Worm (Caenorhabditis elegans): ENCODE data around the gene srz-70.

srz-70 gene

ce11 chrIV:3504144-3504543 lies 25.3 kb upstream of the srz-70 start, which contains the start of gene srz-83:
TSS of gene srz-83 (plus strand) at chrIV:3504444.
- TF ChIP-seq ceh-13 (GFP tag; optimal IDR thresholded peaks at IDR 0.05) (no peak), tbx-37 (GFP tag; conservative IDR thresholded peaks at IDR 0.05) (no peak), B0310.2 (tag; optimal IDR thresholded peaks at IDR 0.05) (no peak), sea-1 (GFP tag; conservative IDR thresholded peaks at IDR 0.05) (no peak), scrt-1 (GFP tag; IDR thresholded peaks at IDR 0.05) (no peak), ets-7 (tag; optimal IDR thresholded peaks at IDR 0.05) (no peak)

ce11 chrIV:3501981-3502736 lies 23.3 kb upstream of the srz-70 start:
- TF ChIP-seq ama-1 (optimal IDR thresholded peaks at IDR 0.05) (no peak), F13C5.2 (tag; optimal IDR thresholded peaks at IDR 0.05) (no peak), flt-1 (GFP tag; IDR thresholded peaks at IDR 0.05) (no peak), ceh-13 (GFP tag; optimal IDR thresholded peaks at IDR 0.05) (no peak), tbx-37 (GFP tag; conservative IDR thresholded peaks at IDR 0.05) (no peak), pes-1 (GFP tag; IDR thresholded peaks at IDR 0.05) (no peak), sea-1 (GFP tag; conservative IDR thresholded peaks at IDR 0.05) (no peak), tra-4 (tag; optimal IDR thresholded peaks at IDR 0.05) (no peak), hmbx-1 (tag; optimal IDR thresholded peaks at IDR 0.05) (no peak), scrt-1 (GFP tag; IDR thresholded peaks at IDR 0.05) (no peak), ets-7 (tag; optimal IDR thresholded peaks at IDR 0.05) (no peak)

- TF ChIP-seq tra-4 (tag; optimal IDR thresholded peaks at IDR 0.05): no peak
- TF ChIP-seq F13C5.2 (tag; optimal IDR thresholded peaks at IDR 0.05): no peak
- TF ChIP-seq aly-1 (tag; optimal IDR thresholded peaks at IDR 0.05): no peak
- no peak for TF ChIP-seq tbx-11 (GFP tag; IDR thresholded peaks at IDR 0.05)
- no peak for TF ChIP-seq sea-1 (GFP tag; conservative IDR thresholded peaks at IDR 0.05)
- no peak for TF ChIP-seq pes-1 (GFP tag; IDR thresholded peaks at IDR 0.05)
- TF ChIP-seq hmg-4 (GFP tag; optimal IDR thresholded peaks at IDR 0.05): no peak
- no peak for TF ChIP-seq ceh-13 (GFP tag; optimal IDR thresholded peaks at IDR 0.05)
- TF ChIP-seq tbx-37 (GFP tag; conservative IDR thresholded peaks at IDR 0.05): no peak
- TF ChIP-seq ets-7 (tag; optimal IDR thresholded peaks at IDR 0.05): no peak
Measured at ce11 chrIV:3497909-3498308, 19.1 kb upstream of the srz-70 start, which contains the start of gene ceh-53. TSS of gene ceh-53 (plus strand) at chrIV:3498209.

- TF ChIP-seq tra-4 (tag; optimal IDR thresholded peaks at IDR 0.05) (no peak), tbx-11 (GFP tag; IDR thresholded peaks at IDR 0.05) (no peak), flt-1 (GFP tag; IDR thresholded peaks at IDR 0.05) (no peak), B0310.2 (tag; optimal IDR thresholded peaks at IDR 0.05) (no peak), tbx-37 (GFP tag; conservative IDR thresholded peaks at IDR 0.05) (no peak), aly-1 (tag; optimal IDR thresholded peaks at IDR 0.05) (no peak), hnd-1 (tag; optimal IDR thresholded peaks at IDR 0.05) (no peak), ama-1 (optimal IDR thresholded peaks at IDR 0.05) (no peak), pes-1 (GFP tag; IDR thresholded peaks at IDR 0.05) (no peak), F13C5.2 (tag; optimal IDR thresholded peaks at IDR 0.05) (no peak), ets-7 (tag; optimal IDR thresholded peaks at IDR 0.05) (no peak), scrt-1 (GFP tag; IDR thresholded peaks at IDR 0.05) (no peak), sea-1 (GFP tag; conservative IDR thresholded peaks at IDR 0.05) (no peak), hmbx-1 (tag; optimal IDR thresholded peaks at IDR 0.05) (no peak), hmg-4 (GFP tag; optimal IDR thresholded peaks at IDR 0.05) (no peak), ceh-13 (GFP tag; optimal IDR thresholded peaks at IDR 0.05) (no peak), ceh-36 (tag; optimal IDR thresholded peaks at IDR 0.05) (no peak)
Measured at ce11 chrIV:3496358-3496757, 17.5 kb upstream of the srz-70 start, which contains the start of gene C09G12.17. TSS of gene C09G12.17 (minus strand) at chrIV:3496458.

ce11 chrIV:3493310-3493709 lies 14.5 kb upstream of the srz-70 start, which contains the start of gene srz-79:
TSS of gene srz-79 (plus strand) at chrIV:3493610.
- no peak for TF ChIP-seq hmbx-1 (tag; optimal IDR thresholded peaks at IDR 0.05)
- no peak for TF ChIP-seq tra-4 (tag; optimal IDR thresholded peaks at IDR 0.05)
- TF ChIP-seq aly-1 (tag; optimal IDR thresholded peaks at IDR 0.05): no peak
- TF ChIP-seq hnd-1 (tag; optimal IDR thresholded peaks at IDR 0.05): no peak
- TF ChIP-seq tbx-11 (GFP tag; IDR thresholded peaks at IDR 0.05): no peak
- no peak for TF ChIP-seq ceh-13 (GFP tag; optimal IDR thresholded peaks at IDR 0.05)
- no peak for TF ChIP-seq ets-7 (tag; optimal IDR thresholded peaks at IDR 0.05)

ce11 chrIV:3491477-3491876 lies 12.7 kb upstream of the srz-70 start, which contains the start of gene srz-78:
TSS of gene srz-78 (plus strand) at chrIV:3491777.
- TF ChIP-seq ama-1 (optimal IDR thresholded peaks at IDR 0.05) (no peak), B0310.2 (tag; optimal IDR thresholded peaks at IDR 0.05) (no peak), hnd-1 (tag; optimal IDR thresholded peaks at IDR 0.05) (no peak), F13C5.2 (tag; optimal IDR thresholded peaks at IDR 0.05) (no peak), ceh-36 (tag; optimal IDR thresholded peaks at IDR 0.05) (no peak), pes-1 (GFP tag; IDR thresholded peaks at IDR 0.05) (no peak), hmg-4 (GFP tag; optimal IDR thresholded peaks at IDR 0.05) (no peak), sea-1 (GFP tag; conservative IDR thresholded peaks at IDR 0.05) (no peak), hmbx-1 (tag; optimal IDR thresholded peaks at IDR 0.05) (no peak), ceh-13 (GFP tag; optimal IDR thresholded peaks at IDR 0.05) (no peak), scrt-1 (GFP tag; IDR thresholded peaks at IDR 0.05) (no peak), tra-4 (tag; optimal IDR thresholded peaks at IDR 0.05) (no peak), tbx-37 (GFP tag; conservative IDR thresholded peaks at IDR 0.05) (no peak), flt-1 (GFP tag; IDR thresholded peaks at IDR 0.05) (no peak), tbx-11 (GFP tag; IDR thresholded peaks at IDR 0.05) (no peak), aly-1 (tag; optimal IDR thresholded peaks at IDR 0.05) (no peak)

ce11 chrIV:3482195-3482959 lies 3.6 kb upstream of the srz-70 start, which contains the start of gene srz-82:
TSS of gene srz-82 (plus strand) at chrIV:3482895.
- no peak for TF ChIP-seq hnd-1 (tag; optimal IDR thresholded peaks at IDR 0.05)
- TF ChIP-seq pes-1 (GFP tag; IDR thresholded peaks at IDR 0.05): no peak
- no peak for TF ChIP-seq F13C5.2 (tag; optimal IDR thresholded peaks at IDR 0.05)
- no peak for TF ChIP-seq flt-1 (GFP tag; IDR thresholded peaks at IDR 0.05)
- TF ChIP-seq tra-4 (tag; optimal IDR thresholded peaks at IDR 0.05): no peak
- TF ChIP-seq aly-1 (tag; optimal IDR thresholded peaks at IDR 0.05): no peak
- TF ChIP-seq scrt-1 (GFP tag; IDR thresholded peaks at IDR 0.05): no peak
- TF ChIP-seq ama-1 (optimal IDR thresholded peaks at IDR 0.05): no peak
- TF ChIP-seq ceh-36 (tag; optimal IDR thresholded peaks at IDR 0.05): no peak
- TF ChIP-seq ceh-13 (GFP tag; optimal IDR thresholded peaks at IDR 0.05): no peak
- no peak for TF ChIP-seq ets-7 (tag; optimal IDR thresholded peaks at IDR 0.05)

Data from whole organism, early embryonic.